Fruit fly (Drosophila melanogaster) whole organism, embryonic: ENCODE measurements around the gene CG42759.

Source experiments
- CG10274 ChIP-seq: fragments of 200-800 bp; sonication (Bioruptor generic); optimal IDR thresholded peaks from 3 replicates; lab custom pipeline; 2017; ENCODE audit warnings: missing biosample characterization, mild to moderate bottlenecking, missing genetic modification characterization
- CG10979 ChIP-seq: fragments of 200-800 bp; sonication (Bioruptor generic); optimal IDR thresholded peaks from 2 replicates; lab custom pipeline; 2018; ENCODE audit warnings: missing biosample characterization, mild to moderate bottlenecking, missing genetic modification characterization, moderate library complexity
- CG11085 ChIP-seq: fragments of 200-800 bp; sonication (Bioruptor generic); IDR thresholded peaks from 2 replicates; pipeline ENCODE4 v1.3.6; 2022; ENCODE audit warnings: missing biosample characterization, missing genetic modification characterization
- CG13424 ChIP-seq: fragments of 200-800 bp; sonication (Bioruptor generic); optimal IDR thresholded peaks from 2 replicates; lab custom pipeline; 2019; ENCODE audit warnings: missing biosample characterization, mild to moderate bottlenecking, missing genetic modification characterization, moderate library complexity
- CG14014 ChIP-seq: fragments of 200-800 bp; sonication (Bioruptor generic); IDR thresholded peaks from 2 replicates; pipeline ENCODE4 v1.3.6; 2022; ENCODE audit warnings: missing biosample characterization, missing genetic modification characterization
- CG15514 ChIP-seq: fragments of 200-800 bp; sonication (Bioruptor generic); optimal IDR thresholded peaks from 3 replicates; lab custom pipeline; 2017; ENCODE audit warnings: missing biosample characterization, missing genetic modification characterization, mild to moderate bottlenecking, moderate library complexity, missing genetic modification reagents
- CG16815 ChIP-seq: fragments of 200-800 bp; sonication (Bioruptor generic); optimal IDR thresholded peaks from 3 replicates; lab custom pipeline; 2017; ENCODE audit warnings: missing biosample characterization, mild to moderate bottlenecking, missing genetic modification characterization
- CG17802 ChIP-seq: fragments of 200-800 bp; sonication (Bioruptor generic); optimal IDR thresholded peaks from 2 replicates; lab custom pipeline; 2018; ENCODE audit warnings: missing biosample characterization, mild to moderate bottlenecking, missing genetic modification characterization, moderate library complexity
- CG18011 ChIP-seq: fragments of 200-800 bp; sonication (Bioruptor generic); optimal IDR thresholded peaks from 2 replicates; lab custom pipeline; 2017; ENCODE audit warnings: missing biosample characterization, missing genetic modification characterization, mild to moderate bottlenecking, moderate library complexity, missing genotype
- CG2120 ChIP-seq: fragments of 200-800 bp; sonication (Bioruptor generic); optimal IDR thresholded peaks from 3 replicates; lab custom pipeline; 2016; ENCODE audit warnings: missing biosample characterization, missing genetic modification characterization
- CG2202 ChIP-seq: fragments of 200-800 bp; sonication (Bioruptor generic); optimal IDR thresholded peaks from 2 replicates; lab custom pipeline; 2018; ENCODE audit warnings: missing biosample characterization, mild to moderate bottlenecking, missing genetic modification characterization
- CG2889 ChIP-seq: fragments of 200-800 bp; sonication (Bioruptor generic); IDR thresholded peaks from 3 replicates; pipeline ENCODE4 v1.3.6; 2022; ENCODE audit warnings: missing biosample characterization, missing genetic modification characterization
- CG3065 ChIP-seq: fragments of 200-800 bp; sonication (Bioruptor generic); optimal IDR thresholded peaks from 2 replicates; lab custom pipeline; 2016; ENCODE audit warnings: missing biosample characterization, missing genetic modification characterization
- CG31224 ChIP-seq: fragments of 200-800 bp; sonication (Bioruptor generic); IDR thresholded peaks from 2 replicates; pipeline ENCODE4 v1.3.6; 2022; ENCODE audit warnings: missing biosample characterization, missing genetic modification characterization
- CG33213 ChIP-seq: fragments of 200-800 bp; sonication (Bioruptor generic); optimal IDR thresholded peaks from 3 replicates; lab custom pipeline; 2016; ENCODE audit warnings: missing biosample characterization, missing genetic modification characterization
- CG4282 ChIP-seq: fragments of 200-800 bp; sonication (Bioruptor generic); optimal IDR thresholded peaks from 2 replicates; lab custom pipeline; 2016; ENCODE audit warnings: missing biosample characterization, missing genetic modification characterization
- CG4707 ChIP-seq: fragments of 200-800 bp; sonication (Bioruptor generic); optimal IDR thresholded peaks from 2 replicates; lab custom pipeline; 2018; ENCODE audit warnings: missing biosample characterization, mild to moderate bottlenecking, missing genetic modification characterization, moderate library complexity
- CG4854 ChIP-seq: fragments of 200-800 bp; sonication (Bioruptor generic); optimal IDR thresholded peaks from 2 replicates; lab custom pipeline; 2016; ENCODE audit warnings: missing biosample characterization, missing genetic modification characterization, inconsistent platforms
- CG7839 ChIP-seq: fragments of 200-800 bp; sonication (Bioruptor generic); optimal IDR thresholded peaks from 3 replicates; lab custom pipeline; 2018; ENCODE audit warnings: missing biosample characterization, mild to moderate bottlenecking, missing genetic modification characterization, moderate library complexity
- CG9797 ChIP-seq: fragments of 200-800 bp; sonication (Bioruptor generic); optimal IDR thresholded peaks from 3 replicates; lab custom pipeline; 2018; ENCODE audit warnings: missing biosample characterization, mild to moderate bottlenecking, missing genetic modification characterization
- CHES-1-like ChIP-seq: fragments of 200-800 bp; sonication (Bioruptor generic); optimal IDR thresholded peaks from 2 replicates; lab custom pipeline; 2016; ENCODE audit warnings: missing biosample characterization, missing genetic modification characterization
- CTCF ChIP-seq: fragments of 200-800 bp; sonication (Bioruptor generic); optimal IDR thresholded peaks from 2 replicates; lab custom pipeline; 2017; ENCODE audit warnings: missing biosample characterization, mild to moderate bottlenecking, missing genetic modification characterization, moderate library complexity
- Camta ChIP-seq: fragments of 200-800 bp; sonication (Bioruptor generic); optimal IDR thresholded peaks from 2 replicates; lab custom pipeline; 2016; ENCODE audit warnings: missing biosample characterization, missing genetic modification characterization
- D ChIP-seq, 2 experiments: fragments of 200-800 bp in 1 of 2; fragments of >200 bp in 1 of 2; sonication (Bioruptor generic) in 1 of 2; optimal IDR thresholded peaks; 2 replicates in 1 of 2; 3 replicates in 1 of 2; lab custom pipeline; 2017; ENCODE audit warnings: mild to moderate bottlenecking in 1 of 2, missing biosample characterization in 1 of 2, missing genetic modification characterization in 1 of 2, missing genetic modification reagents in 1 of 2
- Dad ChIP-seq: fragments of 200-800 bp; sonication (Bioruptor generic); optimal IDR thresholded peaks from 3 replicates; lab custom pipeline; 2016; ENCODE audit warnings: missing biosample characterization, missing genetic modification characterization
- HHEX ChIP-seq: fragments of 200-800 bp; sonication (Bioruptor generic); optimal IDR thresholded peaks from 3 replicates; lab custom pipeline; 2017; ENCODE audit warnings: missing biosample characterization, mild to moderate bottlenecking, missing genetic modification characterization, missing genetic modification reagents
- Scr ChIP-seq: fragments of 200-800 bp; sonication (Bioruptor generic); IDR thresholded peaks from 2 replicates; pipeline ENCODE4 v1.3.6; 2022; ENCODE audit warnings: missing biosample characterization, missing genetic modification characterization; ENCODE audit not compliant: partially characterized antibody
- Side ChIP-seq: fragments of 200-800 bp; sonication (Bioruptor generic); optimal IDR thresholded peaks from 2 replicates; lab custom pipeline; 2016; ENCODE audit warnings: missing biosample characterization, missing genetic modification characterization
- Sox100B ChIP-seq: fragments of 200-800 bp; sonication (Bioruptor generic); optimal IDR thresholded peaks from 3 replicates; lab custom pipeline; 2018; ENCODE audit warnings: missing biosample characterization, mild to moderate bottlenecking, missing genetic modification characterization
- Tbp ChIP-seq: fragments of >200 bp; optimal IDR thresholded peaks from 2 replicates; lab custom pipeline; 2018; ENCODE audit warnings: missing biosample characterization, missing genetic modification characterization
- YL-1 ChIP-seq: fragments of 200-800 bp; sonication (Bioruptor generic); optimal IDR thresholded peaks from 3 replicates; lab custom pipeline; 2017; ENCODE audit warnings: missing biosample characterization, mild to moderate bottlenecking, missing genetic modification characterization
- az2 ChIP-seq: fragments of 200-800 bp; sonication (Bioruptor generic); optimal IDR thresholded peaks from 3 replicates; lab custom pipeline; 2016; ENCODE audit warnings: missing biosample characterization, missing genetic modification characterization
- caup ChIP-seq: fragments of 200-800 bp; sonication (Bioruptor generic); optimal IDR thresholded peaks from 3 replicates; lab custom pipeline; 2017; ENCODE audit warnings: missing biosample characterization, mild to moderate bottlenecking, missing genetic modification characterization, moderate library complexity; ENCODE audit not compliant: severe bottlenecking
- da ChIP-seq: fragments of 200-800 bp; sonication (Bioruptor generic); optimal IDR thresholded peaks from 2 replicates; lab custom pipeline; 2016; ENCODE audit warnings: missing biosample characterization, missing genetic modification characterization
- danr ChIP-seq: fragments of 200-800 bp; sonication (Bioruptor generic); IDR thresholded peaks from 2 replicates; pipeline ENCODE4 v1.3.6; 2022; ENCODE audit warnings: missing biosample characterization, missing genetic modification characterization
- grn ChIP-seq: fragments of 200-800 bp; sonication (Bioruptor generic); optimal IDR thresholded peaks from 3 replicates; lab custom pipeline; 2017; ENCODE audit warnings: missing biosample characterization, missing genetic modification characterization
- gro ChIP-seq: fragments of 200-800 bp; sonication (Bioruptor generic); optimal IDR thresholded peaks from 2 replicates; lab custom pipeline; 2016; ENCODE audit warnings: missing biosample characterization, missing genetic modification characterization
- jigr1 ChIP-seq: fragments of 200-800 bp; sonication (Bioruptor generic); IDR thresholded peaks from 3 replicates; pipeline ENCODE4 v1.3.6; 2022; ENCODE audit warnings: missing biosample characterization, missing genetic modification characterization
- kah ChIP-seq: fragments of 200-800 bp; sonication (Bioruptor generic); optimal IDR thresholded peaks from 2 replicates; lab custom pipeline; 2018; ENCODE audit warnings: missing biosample characterization, mild to moderate bottlenecking, missing genetic modification characterization
- kni ChIP-seq: fragments of 200-800 bp; sonication (Bioruptor generic); optimal IDR thresholded peaks from 3 replicates; lab custom pipeline; 2017; ENCODE audit warnings: mild to moderate bottlenecking, missing biosample characterization, missing genetic modification reagents, missing genetic modification characterization
- nerfin-1 ChIP-seq: fragments of 200-800 bp; sonication (Bioruptor generic); optimal IDR thresholded peaks from 3 replicates; lab custom pipeline; 2019; ENCODE audit warnings: missing biosample characterization, mild to moderate bottlenecking, missing genetic modification characterization, moderate library complexity
- nerfin-2 ChIP-seq: fragments of 200-800 bp; sonication (Bioruptor generic); IDR thresholded peaks from 2 replicates; pipeline ENCODE4 v1.3.6; 2022; ENCODE audit warnings: missing biosample characterization, missing genetic modification characterization; ENCODE audit not compliant: partially characterized antibody
- run ChIP-seq: fragments of 200-800 bp; sonication (Bioruptor generic); optimal IDR thresholded peaks from 3 replicates; lab custom pipeline; 2018; ENCODE audit warnings: missing biosample characterization, mild to moderate bottlenecking, missing genetic modification characterization
- ssp ChIP-seq: fragments of 200-800 bp; sonication (Bioruptor generic); IDR thresholded peaks from 2 replicates; pipeline ENCODE4 v1.3.6; 2022; ENCODE audit warnings: missing biosample characterization, missing genetic modification characterization
- tio ChIP-seq: fragments of 200-800 bp; sonication (Bioruptor generic); optimal IDR thresholded peaks from 2 replicates; lab custom pipeline; 2017; ENCODE audit warnings: missing biosample characterization, missing genetic modification characterization, inconsistent platforms
- tup ChIP-seq: fragments of 200-800 bp; sonication (Bioruptor generic); optimal IDR thresholded peaks from 2 replicates; lab custom pipeline; 2016; ENCODE audit warnings: missing biosample characterization, mild to moderate bottlenecking, missing genetic modification characterization, moderate library complexity
- vnd ChIP-seq: fragments of 200-800 bp; sonication (Bioruptor generic); IDR thresholded peaks from 3 replicates; pipeline ENCODE4 v1.3.6; 2022; ENCODE audit warnings: missing biosample characterization, missing genetic modification characterization; ENCODE audit not compliant: partially characterized antibody
- wdn ChIP-seq: fragments of 200-800 bp; sonication (Bioruptor generic); IDR thresholded peaks from 2 replicates; pipeline ENCODE4 v1.3.6; 2022; ENCODE audit warnings: missing biosample characterization, missing genetic modification characterization
- wor ChIP-seq: fragments of 200-800 bp; sonication (Bioruptor generic); IDR thresholded peaks from 2 replicates; pipeline ENCODE4 v1.3.6; 2022; ENCODE audit warnings: missing biosample characterization, missing genetic modification characterization

The CG42759 gene

DNA sequence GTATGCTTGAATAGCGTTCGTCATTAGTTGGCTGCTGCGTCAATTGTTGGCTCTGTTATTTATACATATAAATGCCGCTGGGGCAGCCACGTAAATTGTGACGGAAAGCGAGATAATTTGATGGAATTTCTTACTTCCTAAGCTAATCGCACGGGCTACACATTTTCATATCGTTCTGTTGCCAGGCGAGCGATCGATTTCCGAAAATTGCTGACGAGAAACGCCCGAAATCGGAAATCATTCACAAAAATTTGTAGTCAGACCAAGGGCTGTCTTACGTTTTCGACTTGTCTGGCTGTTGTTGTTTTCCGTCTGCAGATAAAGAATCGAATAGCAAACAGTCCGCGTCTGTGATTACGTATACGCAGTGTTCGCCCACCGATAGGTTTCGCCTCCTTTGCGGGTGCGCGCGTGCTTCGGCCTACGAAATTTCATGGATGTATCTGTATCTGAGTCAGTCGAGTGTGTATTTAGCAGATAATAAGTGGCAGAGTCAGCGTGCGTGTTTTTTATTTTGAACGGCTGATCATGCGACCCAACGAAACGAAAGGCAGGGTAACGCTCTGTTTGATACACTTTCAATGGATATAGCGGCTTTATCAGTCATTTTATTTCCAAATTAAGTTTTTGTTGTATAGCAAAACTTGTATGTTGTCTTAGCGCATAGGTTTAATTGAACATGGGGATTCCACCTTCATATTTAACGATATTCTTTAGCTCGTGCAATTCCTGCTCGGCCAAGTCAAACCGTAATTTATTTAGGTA is 45.2 kb upstream of the CG42759 start (continued):
- no peak for TF ChIP-seq CG4707 (GFP tag; lab: Kevin White, UChicago)
- TF ChIP-seq Scr (GFP tag; lab: Robert Waterston, UW), result peak; percentile 30; the same call in 1 of the 2 replicates
- peak; percentile 43 for TF ChIP-seq Camta (GFP tag; lab: Kevin White, UChicago)
- no peak for TF ChIP-seq ssp (GFP tag; lab: Robert Waterston, UW)
- peak; percentile 24 for TF ChIP-seq nerfin-1 (tag; lab: Kevin White, UChicago)
- TF ChIP-seq vnd (GFP tag; lab: Robert Waterston, UW), result no peak; the same call in 2 of the 3 replicates
- TF ChIP-seq Tbp (GFP tag; lab: Kevin White, UChicago), result no peak
- peak; percentile 29 for TF ChIP-seq grn (GFP tag; lab: Kevin White, UChicago)
- peak; percentile 75 for TF ChIP-seq CG13424
- TF ChIP-seq kah, result no peak
- TF ChIP-seq CG4282 (GFP tag; lab: Kevin White, UChicago), result no peak
- TF ChIP-seq tup (GFP tag; lab: Kevin White, UChicago), result no peak
- TF ChIP-seq CTCF (GFP tag; lab: Kevin White, UChicago), result no peak
- TF ChIP-seq D (optimal IDR thresholded peaks at IDR 0.05; lab: Kevin White, UChicago), result no peak
- TF ChIP-seq D (GFP tag; optimal IDR thresholded peaks at IDR 0.05; lab: Kevin White, UChicago), result peak; percentile 36
- TF ChIP-seq wor (GFP tag; lab: Robert Waterston, UW), result no peak
- TF ChIP-seq CG33213, result no peak
- no peak for TF ChIP-seq tio (GFP tag; lab: Kevin White, UChicago)
- no peak for TF ChIP-seq nerfin-2
- peak; percentile 71 for TF ChIP-seq caup
- TF ChIP-seq YL-1 (GFP tag; lab: Kevin White, UChicago), result peak; percentile 0
- TF ChIP-seq CG17802 (tag; lab: Kevin White, UChicago), result no peak
- peak; percentile 68 for TF ChIP-seq CHES-1-like (GFP tag; lab: Kevin White, UChicago)
- no peak for TF ChIP-seq da (GFP tag; lab: Kevin White, UChicago)
- TF ChIP-seq CG18011 (GFP tag; lab: Kevin White, UChicago), result peak; percentile 59
- peak; percentile 45; the same call in 1 of the 2 replicates for TF ChIP-seq CG31224 (GFP tag; lab: Robert Waterston, UW)
- peak; percentile 82 for TF ChIP-seq HHEX (GFP tag; lab: Kevin White, UChicago)
- TF ChIP-seq CG15514 (GFP tag; lab: Kevin White, UChicago), result peak; percentile 63
- no peak for TF ChIP-seq CG2202
- TF ChIP-seq CG11085, result 0 out of 2 replicates have a peak, but pooled peaks have one; percentile 25
- no peak for TF ChIP-seq kni
- no peak for TF ChIP-seq CG9797 (GFP tag; lab: Kevin White, UChicago)
- TF ChIP-seq CG2120 (GFP tag; lab: Kevin White, UChicago), result peak; percentile 90
- no peak for TF ChIP-seq CG3065 (GFP tag; lab: Kevin White, UChicago)
- TF ChIP-seq Dad (GFP tag; lab: Kevin White, UChicago), result no peak
- no peak for TF ChIP-seq CG4854 (GFP tag; lab: Kevin White, UChicago)
- TF ChIP-seq CG10274 (GFP tag; lab: Kevin White, UChicago), result peak; percentile 78
- peak; percentile 4 for TF ChIP-seq CG16815 (GFP tag; lab: Kevin White, UChicago)
- peak; percentile 57; the same call in 1 of the 2 replicates for TF ChIP-seq wdn (GFP tag; lab: Robert Waterston, UW)
- TF ChIP-seq CG10979 (tag; lab: Kevin White, UChicago), result peak; percentile 21
- TF ChIP-seq Sox100B (GFP tag; lab: Kevin White, UChicago), result peak; percentile 70
- peak; percentile 36 for TF ChIP-seq az2 (GFP tag; lab: Kevin White, UChicago)
- TF ChIP-seq Side, result peak; percentile 46
- no peak for TF ChIP-seq jigr1 (GFP tag; lab: Robert Waterston, UW)
- peak; percentile 26 for TF ChIP-seq gro (GFP tag; lab: Kevin White, UChicago)
- TF ChIP-seq CG2889, result peak; percentile 60; the same call in 1 of the 3 replicates
- TF ChIP-seq run (tag; lab: Kevin White, UChicago), result peak; percentile 25
- TF ChIP-seq CG7839, result peak; percentile 76
- no peak for TF ChIP-seq danr (GFP tag; lab: Robert Waterston, UW)
- TF ChIP-seq CG14014, result peak; percentile 75
